Fruit fly (Drosophila melanogaster) whole organism, wandering third instar larva: ENCODE data around the gene RagA-B.

ENCODE experiments used
- Abd-B ChIP-seq: fragments of >200 bp; optimal IDR thresholded peaks from 2 replicates; lab custom pipeline; 2017; ENCODE audit warnings: missing biosample characterization, missing genetic modification characterization
- CG32264 ChIP-seq: fragments of 200-800 bp; sonication (Bioruptor generic); optimal IDR thresholded peaks from 2 replicates; lab custom pipeline; 2016; ENCODE audit warnings: missing biosample characterization, missing genetic modification characterization
- CG9705 ChIP-seq: fragments of 200-800 bp; sonication (Bioruptor generic); optimal IDR thresholded peaks from 2 replicates; lab custom pipeline; 2018; ENCODE audit warnings: missing biosample characterization, mild to moderate bottlenecking, missing genetic modification characterization
- CrebA ChIP-seq: fragments of 200-800 bp; sonication (Bioruptor generic); optimal IDR thresholded peaks from 2 replicates; lab custom pipeline; 2016; ENCODE audit warnings: missing biosample characterization, mild to moderate bottlenecking, missing genetic modification characterization, borderline replicate concordance
- Dfd ChIP-seq: fragments of >200 bp; optimal IDR thresholded peaks from 2 replicates; lab custom pipeline; 2017; ENCODE audit warnings: missing biosample characterization, missing genetic modification characterization
- Dif ChIP-seq: fragments of 200-275, 200-300 bp; sonication (Bioruptor generic); optimal IDR thresholded peaks from 2 replicates; lab custom pipeline; 2018; ENCODE audit warnings: missing biosample characterization, missing genetic modification characterization; ENCODE audit not compliant: partially characterized antibody
- GATAd ChIP-seq: sonication (Bioruptor generic); optimal IDR thresholded peaks from 2 replicates; lab custom pipeline; 2016; ENCODE audit warnings: missing biosample characterization, missing genetic modification characterization
- HLH106 ChIP-seq: fragments of 200-800 bp; optimal IDR thresholded peaks from 3 replicates; lab custom pipeline; 2019; ENCODE audit warnings: missing biosample characterization, mild to moderate bottlenecking, missing genetic modification characterization, moderate library complexity
- Hnf4 ChIP-seq: fragments of 200-800 bp; sonication (Bioruptor generic); optimal IDR thresholded peaks from 2 replicates; lab custom pipeline; 2016; ENCODE audit warnings: missing biosample characterization, mild to moderate bottlenecking, missing genetic modification characterization
- Hr78 ChIP-seq: fragments of >200 bp; optimal IDR thresholded peaks from 2 replicates; lab custom pipeline; 2017; ENCODE audit warnings: missing biosample characterization, missing genetic modification characterization
- Hr83 ChIP-seq: fragments of 200-300 bp; sonication (Bioruptor generic); optimal IDR thresholded peaks from 2 replicates; lab custom pipeline; 2016; ENCODE audit warnings: missing biosample characterization, mild to moderate bottlenecking, missing genetic modification characterization, moderate library complexity; ENCODE audit not compliant: poor library complexity, severe bottlenecking
- Jra ChIP-seq: sonication (Bioruptor generic); optimal IDR thresholded peaks from 2 replicates; lab custom pipeline; 2016; ENCODE audit warnings: missing biosample characterization, missing genetic modification characterization
- Mio ChIP-seq: sonication (Bioruptor generic); optimal IDR thresholded peaks from 2 replicates; lab custom pipeline; 2016; ENCODE audit warnings: missing biosample characterization, missing genetic modification characterization
- Myc ChIP-seq: fragments of >200 bp; optimal IDR thresholded peaks from 2 replicates; lab custom pipeline; 2017
- N ChIP-seq: fragments of >200 bp; optimal IDR thresholded peaks from 2 replicates; lab custom pipeline; 2018; ENCODE audit warnings: missing biosample characterization, missing external identifiers, missing genetic modification characterization
- OdsH ChIP-seq: fragments of 200-800 bp; sonication (Bioruptor generic); optimal IDR thresholded peaks from 2 replicates; lab custom pipeline; 2016; ENCODE audit warnings: missing biosample characterization, mild to moderate bottlenecking, missing genetic modification characterization
- Rel ChIP-seq, 2 experiments: fragments of 200-800 bp; sonication (Bioruptor generic) in 1 of 2; optimal IDR thresholded peaks; 2 replicates in 1 of 2; 3 replicates in 1 of 2; lab custom pipeline; 2016 to 2019; ENCODE audit warnings: mild to moderate bottlenecking in 2 of 2, missing biosample characterization in 2 of 2, missing genetic modification characterization in 2 of 2, moderate library complexity in 1 of 2
- Sp1 ChIP-seq: fragments of 200-800 bp; sonication (Bioruptor generic); optimal IDR thresholded peaks from 3 replicates; lab custom pipeline; 2019; ENCODE audit warnings: missing biosample characterization, mild to moderate bottlenecking, missing genetic modification characterization, moderate library complexity
- Vsx2 ChIP-seq: fragments of 200-300, 225-300 bp; sonication (Bioruptor generic); optimal IDR thresholded peaks from 2 replicates; lab custom pipeline; 2018; ENCODE audit warnings: missing biosample characterization, missing genetic modification characterization; ENCODE audit not compliant: partially characterized antibody
- br ChIP-seq: fragments of 200-800 bp; sonication (Bioruptor generic); optimal IDR thresholded peaks from 2 replicates; lab custom pipeline; 2016; ENCODE audit warnings: missing biosample characterization, missing genetic modification characterization
- brk ChIP-seq: fragments of 200-800 bp; sonication (Bioruptor generic); optimal IDR thresholded peaks from 2 replicates; lab custom pipeline; 2016; ENCODE audit warnings: missing biosample characterization, mild to moderate bottlenecking, missing genetic modification characterization
- dl ChIP-seq, 2 experiments: fragments of 175-275, 200-275 bp in 1 of 2; fragments of 200-275 bp in 1 of 2; sonication (Bioruptor generic); optimal IDR thresholded peaks; lab custom pipeline; 2018; ENCODE audit warnings: mild to moderate bottlenecking in 2 of 2, missing biosample characterization in 2 of 2, missing genetic modification characterization in 2 of 2, moderate library complexity in 2 of 2; ENCODE audit not compliant: partially characterized antibody in 2 of 2, insufficient read depth in 1 of 2
- dmrt93B ChIP-seq: fragments of 200-800 bp; sonication (Bioruptor generic); optimal IDR thresholded peaks from 2 replicates; lab custom pipeline; 2018; ENCODE audit warnings: missing biosample characterization, mild to moderate bottlenecking, missing genetic modification characterization
- dsf ChIP-seq: sonication (Bioruptor generic); optimal IDR thresholded peaks from 2 replicates; lab custom pipeline; 2016; ENCODE audit warnings: missing biosample characterization, missing genetic modification characterization, borderline replicate concordance
- ey ChIP-seq: fragments of 200-800 bp; sonication (Bioruptor generic); optimal IDR thresholded peaks from 2 replicates; lab custom pipeline; 2016; ENCODE audit warnings: missing biosample characterization, missing genetic modification characterization
- foxo ChIP-seq, 2 experiments: fragments of 200-800 bp; sonication (Bioruptor generic); optimal IDR thresholded peaks; 2 replicates in 1 of 2; 3 replicates in 1 of 2; lab custom pipeline; 2016 to 2017; ENCODE audit warnings: missing biosample characterization in 2 of 2, missing genetic modification characterization in 2 of 2
- fru ChIP-seq: fragments of 200-800 bp; sonication (Bioruptor generic); optimal IDR thresholded peaks from 3 replicates; lab custom pipeline; 2016; ENCODE audit warnings: missing biosample characterization, mild to moderate bottlenecking, missing genetic modification characterization
- h ChIP-seq: fragments of 200-800 bp; sonication (Bioruptor generic); optimal IDR thresholded peaks from 3 replicates; lab custom pipeline; 2016; ENCODE audit warnings: missing biosample characterization, mild to moderate bottlenecking, missing genetic modification characterization
- jim ChIP-seq: fragments of 175-275, 200-325 bp; sonication (Bioruptor generic); optimal IDR thresholded peaks from 2 replicates; lab custom pipeline; 2016; ENCODE audit warnings: missing biosample characterization, mild to moderate bottlenecking, missing genetic modification characterization
- lola ChIP-seq: fragments of >200 bp; optimal IDR thresholded peaks from 2 replicates; lab custom pipeline; 2017; ENCODE audit warnings: missing biosample characterization, missing genetic modification characterization
- pan ChIP-seq: fragments of >200 bp; optimal IDR thresholded peaks from 2 replicates; lab custom pipeline; 2017
- psq ChIP-seq: fragments of 200-800 bp; sonication (Bioruptor generic); optimal IDR thresholded peaks from 3 replicates; lab custom pipeline; 2017; ENCODE audit warnings: missing biosample characterization, mild to moderate bottlenecking, missing genetic modification characterization, moderate library complexity
- rgr ChIP-seq: fragments of 200-800 bp; sonication (Bioruptor generic); optimal IDR thresholded peaks from 3 replicates; lab custom pipeline; 2016; ENCODE audit warnings: missing biosample characterization, mild to moderate bottlenecking, missing genetic modification characterization
- sage ChIP-seq: fragments of 200-800 bp; sonication (Bioruptor generic); optimal IDR thresholded peaks from 2 replicates; lab custom pipeline; 2016; ENCODE audit warnings: missing biosample characterization, mild to moderate bottlenecking, missing genetic modification characterization
- sv ChIP-seq: fragments of 200-800 bp; sonication (Bioruptor generic); optimal IDR thresholded peaks from 3 replicates; lab custom pipeline; 2016; ENCODE audit warnings: missing biosample characterization, missing genetic modification characterization
- tai ChIP-seq: sonication (Bioruptor generic); optimal IDR thresholded peaks from 2 replicates; lab custom pipeline; 2016; ENCODE audit warnings: missing biosample characterization, missing genetic modification characterization
- usp ChIP-seq: fragments of >200 bp; optimal IDR thresholded peaks from 2 replicates; lab custom pipeline; 2017; ENCODE audit warnings: missing biosample characterization, missing genetic modification characterization
- woc ChIP-seq: sonication (Bioruptor generic); optimal IDR thresholded peaks from 2 replicates; lab custom pipeline; 2016; ENCODE audit warnings: missing biosample characterization, mild to moderate bottlenecking, missing genetic modification characterization

The RagA-B gene

dm6 chr3R:8938494-8939404 lies 45.4 kb downstream of the RagA-B start, which contains the start of gene ScsbetaA:
Gene ScsbetaA (plus strand): TSS chr3R:8938724.
- peak; percentile 34 for TF ChIP-seq rgr
- no peak for TF ChIP-seq foxo (GFP tag; optimal IDR thresholded peaks at IDR 0.05; lab: Kevin White, UChicago)
- TF ChIP-seq Jra (GFP tag; lab: Kevin White, UChicago), result no peak
- TF ChIP-seq psq (GFP tag; lab: Kevin White, UChicago), result no peak
- TF ChIP-seq N (GFP tag; lab: Kevin White, UChicago), result no peak
- no peak for TF ChIP-seq woc (GFP tag; lab: Kevin White, UChicago)
- peak; percentile 6 for TF ChIP-seq br (GFP tag; lab: Kevin White, UChicago)
- peak; percentile 13 for TF ChIP-seq h (GFP tag; lab: Kevin White, UChicago)
- TF ChIP-seq ey (GFP tag; lab: Kevin White, UChicago), result no peak
- no peak for TF ChIP-seq Hr83 (GFP tag; lab: Kevin White, UChicago)
- TF ChIP-seq dl (GFP tag; optimal IDR thresholded peaks at IDR 0.05; lab: Kevin White, UChicago; ENCODE audit: insufficient read depth in 1 of 2, partially characterized antibody in 2 of 2), result no peak
- peak; percentile 7 for TF ChIP-seq Hnf4
- no peak for TF ChIP-seq Mio
- TF ChIP-seq Abd-B, result no peak
- no peak for TF ChIP-seq Sp1 (GFP tag; lab: Kevin White, UChicago)
- TF ChIP-seq sv (GFP tag; lab: Kevin White, UChicago), result no peak
- no peak for TF ChIP-seq brk
- TF ChIP-seq CG9705 (GFP tag; lab: Kevin White, UChicago), result no peak
- no peak for TF ChIP-seq dmrt93B (GFP tag; lab: Kevin White, UChicago)
- no peak for TF ChIP-seq Myc (lab: Kevin White, UChicago)
- no peak for TF ChIP-seq Rel (GFP tag; optimal IDR thresholded peaks at IDR 0.05; lab: Kevin White, UChicago)
- TF ChIP-seq Rel (tag; optimal IDR thresholded peaks at IDR 0.05; lab: Kevin White, UChicago), result peak; percentile 60
- TF ChIP-seq Dif (GFP tag; lab: Kevin White, UChicago), result no peak
- TF ChIP-seq pan (lab: Kevin White, UChicago), result no peak
- peak; percentile 18 for TF ChIP-seq OdsH (GFP tag; lab: Kevin White, UChicago)
- no peak for TF ChIP-seq GATAd
- no peak for TF ChIP-seq HLH106 (tag; lab: Kevin White, UChicago)
- TF ChIP-seq CrebA (GFP tag; lab: Kevin White, UChicago), result no peak
- TF ChIP-seq jim (GFP tag; lab: Kevin White, UChicago), result no peak
- no peak for TF ChIP-seq dsf (GFP tag; lab: Kevin White, UChicago)
- TF ChIP-seq lola (GFP tag; lab: Kevin White, UChicago), result no peak
- no peak for TF ChIP-seq CG32264 (GFP tag; lab: Kevin White, UChicago)
- peak; percentile 32 for TF ChIP-seq tai (GFP tag; lab: Kevin White, UChicago)
- TF ChIP-seq usp (GFP tag; lab: Kevin White, UChicago), result no peak
- no peak for TF ChIP-seq Vsx2 (GFP tag; lab: Kevin White, UChicago)
- no peak for TF ChIP-seq Dfd
- no peak for TF ChIP-seq sage (GFP tag; lab: Kevin White, UChicago)
- TF ChIP-seq Hr78 (GFP tag; lab: Kevin White, UChicago), result no peak
- TF ChIP-seq fru (GFP tag; lab: Kevin White, UChicago), result no peak

- TF ChIP-seq Hr78 (GFP tag; lab: Kevin White, UChicago) (no peak), h (GFP tag; lab: Kevin White, UChicago) (no peak), fru (GFP tag; lab: Kevin White, UChicago) (no peak), Abd-B (no peak), Jra (GFP tag; lab: Kevin White, UChicago) (no peak), tai (GFP tag; lab: Kevin White, UChicago) (no peak), psq (GFP tag; lab: Kevin White, UChicago) (no peak)
Observed at dm6 chr3R:8934930-8935329, 49.2 kb downstream of the RagA-B start, which contains the start of gene osk. Gene osk (plus strand): TSS chr3R:8935126.
